Fruit fly (Drosophila melanogaster): ENCODE data around the gene CG9154.

The CG9154 gene

dm6 chr2L:6077632-6078031, 7.1 kb upstream of the CG9154 start:
- TF ChIP-seq D1 (tag; optimal IDR thresholded peaks at IDR 0.05) (no peak), CG10348 (GFP tag; IDR thresholded peaks at IDR 0.05) (no peak), CG8301 (tag; optimal IDR thresholded peaks at IDR 0.05) (no peak), CG32121 (GFP tag; IDR thresholded peaks at IDR 0.05) (no peak), CG34367 (tag; optimal IDR thresholded peaks at IDR 0.05) (no peak), EcR (GFP tag; optimal IDR thresholded peaks at IDR 0.05) (no peak), CG17806 (tag; optimal IDR thresholded peaks at IDR 0.05) (no peak)

dm6 chr2L:6076829-6077364, 6.4 kb upstream of the CG9154 start:
- TF ChIP-seq Ets98B (GFP tag; IDR thresholded peaks at IDR 0.05), result no peak
- no peak for TF ChIP-seq CG4496 (GFP tag; IDR thresholded peaks at IDR 0.05)
- TF ChIP-seq Snoo (tag; optimal IDR thresholded peaks at IDR 0.05), result no peak
- no peak for TF ChIP-seq gl (tag; optimal IDR thresholded peaks at IDR 0.05)
- TF ChIP-seq CG10348 (GFP tag; IDR thresholded peaks at IDR 0.05), result no peak
- no peak for TF ChIP-seq CG34367 (tag; optimal IDR thresholded peaks at IDR 0.05)
- no peak for TF ChIP-seq CG9948 (tag; optimal IDR thresholded peaks at IDR 0.05)
- no peak for TF ChIP-seq rn (GFP tag; IDR thresholded peaks at IDR 0.05)
- no peak for TF ChIP-seq CG14655 (GFP tag; optimal IDR thresholded peaks at IDR 0.05)
- TF ChIP-seq D1 (tag; optimal IDR thresholded peaks at IDR 0.05), result no peak
- no peak for TF ChIP-seq Pif1B (GFP tag; optimal IDR thresholded peaks at IDR 0.05)
- no peak for TF ChIP-seq CG8159 (tag; optimal IDR thresholded peaks at IDR 0.05)
- TF ChIP-seq fd96Ca (GFP tag; IDR thresholded peaks at IDR 0.05), result no peak
- TF ChIP-seq CG15710 (tag; optimal IDR thresholded peaks at IDR 0.05), result no peak

dm6 chr2L:6076143-6076542, 5.7 kb upstream of the CG9154 start:
- TF ChIP-seq CG17806 (tag; optimal IDR thresholded peaks at IDR 0.05) (no peak), CG4496 (GFP tag; IDR thresholded peaks at IDR 0.05) (no peak), CG9948 (tag; optimal IDR thresholded peaks at IDR 0.05) (no peak), Pif1B (GFP tag; optimal IDR thresholded peaks at IDR 0.05) (no peak), gl (tag; optimal IDR thresholded peaks at IDR 0.05) (no peak), CG13204 (GFP tag; optimal IDR thresholded peaks at IDR 0.05) (no peak), CG14655 (GFP tag; optimal IDR thresholded peaks at IDR 0.05) (no peak), fd96Ca (GFP tag; IDR thresholded peaks at IDR 0.05) (no peak), EcR (GFP tag; optimal IDR thresholded peaks at IDR 0.05) (no peak), CG15710 (tag; optimal IDR thresholded peaks at IDR 0.05) (no peak), Snoo (tag; optimal IDR thresholded peaks at IDR 0.05) (no peak), CG12605 (GFP tag; IDR thresholded peaks at IDR 0.05) (no peak), rn (GFP tag; IDR thresholded peaks at IDR 0.05) (no peak), D1 (tag; optimal IDR thresholded peaks at IDR 0.05) (no peak), Ets98B (GFP tag; IDR thresholded peaks at IDR 0.05) (no peak), CG8301 (tag; optimal IDR thresholded peaks at IDR 0.05) (no peak), CG8159 (tag; optimal IDR thresholded peaks at IDR 0.05) (no peak)

dm6 chr2L:6075345-6075744, 4.9 kb upstream of the CG9154 start:
- no peak for TF ChIP-seq Snoo (tag; optimal IDR thresholded peaks at IDR 0.05)
- no peak for TF ChIP-seq CG17806 (tag; optimal IDR thresholded peaks at IDR 0.05)
- no peak for TF ChIP-seq EcR (GFP tag; optimal IDR thresholded peaks at IDR 0.05)
- TF ChIP-seq rn (GFP tag; IDR thresholded peaks at IDR 0.05), result no peak
- no peak for TF ChIP-seq CG32121 (GFP tag; IDR thresholded peaks at IDR 0.05)
- no peak for TF ChIP-seq Pif1A (GFP tag; optimal IDR thresholded peaks at IDR 0.05)
- no peak for TF ChIP-seq CG15710 (tag; optimal IDR thresholded peaks at IDR 0.05)

dm6 chr2L:6074314-6074713, 3.8 kb upstream of the CG9154 start:
- TF ChIP-seq Pif1A (GFP tag; optimal IDR thresholded peaks at IDR 0.05), result no peak
- peak; percentile 4 for TF ChIP-seq EcR (GFP tag; optimal IDR thresholded peaks at IDR 0.05)

dm6 chr2L:6073894-6074293, 3.4 kb upstream of the CG9154 start:
- TF ChIP-seq CG9948 (tag; optimal IDR thresholded peaks at IDR 0.05), result no peak
- TF ChIP-seq CG32121 (GFP tag; IDR thresholded peaks at IDR 0.05), result no peak
- TF ChIP-seq Snoo (tag; optimal IDR thresholded peaks at IDR 0.05), result no peak

- TF ChIP-seq EcR (GFP tag; optimal IDR thresholded peaks at IDR 0.05) (no peak), Snoo (tag; optimal IDR thresholded peaks at IDR 0.05) (no peak), CG14655 (GFP tag; optimal IDR thresholded peaks at IDR 0.05) (no peak), D1 (tag; optimal IDR thresholded peaks at IDR 0.05) (no peak), Pif1A (GFP tag; optimal IDR thresholded peaks at IDR 0.05) (no peak), CG32121 (GFP tag; IDR thresholded peaks at IDR 0.05) (no peak), fd96Ca (GFP tag; IDR thresholded peaks at IDR 0.05) (no peak)
Measured at dm6 chr2L:6072124-6072523, 1.6 kb upstream of the CG9154 start.
